Worm (Caenorhabditis elegans) whole organism, L2 larva: Measurements from ENCODE around the gene eas-1.
A peak's percentile ranks its signal among the peaks of the same experiment; 100 is the strongest.

Experiments used
- R02D3.7 ChIP-seq: fragments of 150-350 bp; optimal IDR thresholded peaks from 2 replicates; lab custom pipeline; 2014; ENCODE audit warnings: missing biosample characterization, missing genetic modification characterization
- ZK546.5 ChIP-seq: sonication (generic microtip); optimal IDR thresholded peaks from 2 replicates; lab custom pipeline; 2017; ENCODE audit warnings: missing biosample characterization, missing genetic modification characterization
- alr-1 ChIP-seq: fragments of 150-350 bp; optimal IDR thresholded peaks from 2 replicates; lab custom pipeline; 2014; ENCODE audit warnings: missing biosample characterization, missing genetic modification characterization
- blmp-1 ChIP-seq: sonication (generic microtip); optimal IDR thresholded peaks from 2 replicates; lab custom pipeline; 2017; ENCODE audit warnings: missing genetic modification characterization, mild to moderate bottlenecking, missing compliant biosample characterization, antibody characterized with exemption, moderate library complexity; ENCODE audit not compliant: insufficient read depth
- ceh-82 ChIP-seq: fragments of 150-350 bp; optimal IDR thresholded peaks from 2 replicates; lab custom pipeline; 2014; ENCODE audit warnings: missing biosample characterization, missing genetic modification characterization
- elt-1 ChIP-seq: fragments of 150-350 bp; optimal IDR thresholded peaks from 2 replicates; lab custom pipeline; 2014; ENCODE audit warnings: missing biosample characterization, missing genetic modification characterization
- gmeb-1 ChIP-seq: fragments of 150-350 bp; optimal IDR thresholded peaks from 2 replicates; lab custom pipeline; 2014; ENCODE audit warnings: missing biosample characterization, missing genetic modification characterization
- lsy-2 ChIP-seq, 2 experiments: fragments of 150-350 bp in 1 of 2; sonication (generic microtip) in 1 of 2; optimal IDR thresholded peaks; 2 replicates each; lab custom pipeline; 2014 to 2017; ENCODE audit warnings: missing biosample characterization in 2 of 2, missing genetic modification characterization in 2 of 2
- mab-5 ChIP-seq: fragments of 150-350 bp; optimal IDR thresholded peaks from 2 replicates; lab custom pipeline; 2014; ENCODE audit warnings: missing biosample characterization, missing genetic modification characterization
- nhr-10 ChIP-seq: sonication (generic microtip); optimal IDR thresholded peaks from 2 replicates; lab custom pipeline; 2017; ENCODE audit warnings: missing biosample characterization, missing genetic modification characterization
- nhr-11 ChIP-seq: fragments of 150-350 bp; optimal IDR thresholded peaks from 2 replicates; lab custom pipeline; 2014; ENCODE audit warnings: missing biosample characterization, missing genetic modification characterization
- nhr-237 ChIP-seq: fragments of 150-350 bp; optimal IDR thresholded peaks from 2 replicates; lab custom pipeline; 2014; ENCODE audit warnings: missing biosample characterization, missing genetic modification characterization
- ztf-11 ChIP-seq: sonication (generic microtip); optimal IDR thresholded peaks from 2 replicates; lab custom pipeline; 2017; ENCODE audit warnings: missing biosample characterization, missing genetic modification characterization

- TF ChIP-seq alr-1, result no peak
- no peak for TF ChIP-seq nhr-11 (tag; lab: Kevin White, UChicago)
- no peak for TF ChIP-seq ztf-11 (tag; lab: Kevin White, UChicago)
- TF ChIP-seq nhr-237 (tag; lab: Kevin White, UChicago), result no peak
- no peak for TF ChIP-seq R02D3.7 (tag; lab: Kevin White, UChicago)
- TF ChIP-seq nhr-10 (tag; lab: Kevin White, UChicago), result no peak
- TF ChIP-seq elt-1, result no peak
- no peak for TF ChIP-seq ceh-82
- no peak for TF ChIP-seq ZK546.5 (tag; lab: Kevin White, UChicago)
- peak in 1 of 2 experiments; percentile 33 for TF ChIP-seq lsy-2 (tag; optimal IDR thresholded peaks at IDR 0.05; lab: Kevin White, UChicago)
- no peak for TF ChIP-seq gmeb-1
- TF ChIP-seq mab-5 (tag; lab: Kevin White, UChicago), result peak; percentile 30
- no peak for TF ChIP-seq blmp-1 (tag; lab: Kevin White, UChicago)
These were observed 3.6 kb upstream of the eas-1 start for ce11 chrII:4736585-4736984.
